Fruit fly (Drosophila melanogaster) whole organism, wandering third instar larva: ENCODE data around the gene kin17.

Source experiments
- Abd-B ChIP-seq: fragments of >200 bp; optimal IDR thresholded peaks from 2 replicates; lab custom pipeline; 2017; ENCODE audit warnings: missing biosample characterization, missing genetic modification characterization
- CG32264 ChIP-seq: fragments of 200-800 bp; sonication (Bioruptor generic); optimal IDR thresholded peaks from 2 replicates; lab custom pipeline; 2016; ENCODE audit warnings: missing biosample characterization, missing genetic modification characterization
- CG9705 ChIP-seq: fragments of 200-800 bp; sonication (Bioruptor generic); optimal IDR thresholded peaks from 2 replicates; lab custom pipeline; 2018; ENCODE audit warnings: missing biosample characterization, mild to moderate bottlenecking, missing genetic modification characterization
- CrebA ChIP-seq: fragments of 200-800 bp; sonication (Bioruptor generic); optimal IDR thresholded peaks from 2 replicates; lab custom pipeline; 2016; ENCODE audit warnings: missing biosample characterization, mild to moderate bottlenecking, missing genetic modification characterization, borderline replicate concordance
- Dfd ChIP-seq: fragments of >200 bp; optimal IDR thresholded peaks from 2 replicates; lab custom pipeline; 2017; ENCODE audit warnings: missing biosample characterization, missing genetic modification characterization
- Dif ChIP-seq: fragments of 200-275, 200-300 bp; sonication (Bioruptor generic); optimal IDR thresholded peaks from 2 replicates; lab custom pipeline; 2018; ENCODE audit warnings: missing biosample characterization, missing genetic modification characterization; ENCODE audit not compliant: partially characterized antibody
- GATAd ChIP-seq: sonication (Bioruptor generic); optimal IDR thresholded peaks from 2 replicates; lab custom pipeline; 2016; ENCODE audit warnings: missing biosample characterization, missing genetic modification characterization
- HLH106 ChIP-seq: fragments of 200-800 bp; optimal IDR thresholded peaks from 3 replicates; lab custom pipeline; 2019; ENCODE audit warnings: missing biosample characterization, mild to moderate bottlenecking, missing genetic modification characterization, moderate library complexity
- Hnf4 ChIP-seq: fragments of 200-800 bp; sonication (Bioruptor generic); optimal IDR thresholded peaks from 2 replicates; lab custom pipeline; 2016; ENCODE audit warnings: missing biosample characterization, mild to moderate bottlenecking, missing genetic modification characterization
- Hr78 ChIP-seq: fragments of >200 bp; optimal IDR thresholded peaks from 2 replicates; lab custom pipeline; 2017; ENCODE audit warnings: missing biosample characterization, missing genetic modification characterization
- Hr83 ChIP-seq: fragments of 200-300 bp; sonication (Bioruptor generic); optimal IDR thresholded peaks from 2 replicates; lab custom pipeline; 2016; ENCODE audit warnings: missing biosample characterization, mild to moderate bottlenecking, missing genetic modification characterization, moderate library complexity; ENCODE audit not compliant: poor library complexity, severe bottlenecking
- Jra ChIP-seq: sonication (Bioruptor generic); optimal IDR thresholded peaks from 2 replicates; lab custom pipeline; 2016; ENCODE audit warnings: missing biosample characterization, missing genetic modification characterization
- Mio ChIP-seq: sonication (Bioruptor generic); optimal IDR thresholded peaks from 2 replicates; lab custom pipeline; 2016; ENCODE audit warnings: missing biosample characterization, missing genetic modification characterization
- Myc ChIP-seq: fragments of >200 bp; optimal IDR thresholded peaks from 2 replicates; lab custom pipeline; 2017
- N ChIP-seq: fragments of >200 bp; optimal IDR thresholded peaks from 2 replicates; lab custom pipeline; 2018; ENCODE audit warnings: missing biosample characterization, missing external identifiers, missing genetic modification characterization
- OdsH ChIP-seq: fragments of 200-800 bp; sonication (Bioruptor generic); optimal IDR thresholded peaks from 2 replicates; lab custom pipeline; 2016; ENCODE audit warnings: missing biosample characterization, mild to moderate bottlenecking, missing genetic modification characterization
- Rel ChIP-seq, 2 experiments: fragments of 200-800 bp; sonication (Bioruptor generic) in 1 of 2; optimal IDR thresholded peaks; 2 replicates in 1 of 2; 3 replicates in 1 of 2; lab custom pipeline; 2016 to 2019; ENCODE audit warnings: mild to moderate bottlenecking in 2 of 2, missing biosample characterization in 2 of 2, missing genetic modification characterization in 2 of 2, moderate library complexity in 1 of 2
- Sp1 ChIP-seq: fragments of 200-800 bp; sonication (Bioruptor generic); optimal IDR thresholded peaks from 3 replicates; lab custom pipeline; 2019; ENCODE audit warnings: missing biosample characterization, mild to moderate bottlenecking, missing genetic modification characterization, moderate library complexity
- Vsx2 ChIP-seq: fragments of 200-300, 225-300 bp; sonication (Bioruptor generic); optimal IDR thresholded peaks from 2 replicates; lab custom pipeline; 2018; ENCODE audit warnings: missing biosample characterization, missing genetic modification characterization; ENCODE audit not compliant: partially characterized antibody
- br ChIP-seq: fragments of 200-800 bp; sonication (Bioruptor generic); optimal IDR thresholded peaks from 2 replicates; lab custom pipeline; 2016; ENCODE audit warnings: missing biosample characterization, missing genetic modification characterization
- brk ChIP-seq: fragments of 200-800 bp; sonication (Bioruptor generic); optimal IDR thresholded peaks from 2 replicates; lab custom pipeline; 2016; ENCODE audit warnings: missing biosample characterization, mild to moderate bottlenecking, missing genetic modification characterization
- dl ChIP-seq, 2 experiments: fragments of 175-275, 200-275 bp in 1 of 2; fragments of 200-275 bp in 1 of 2; sonication (Bioruptor generic); optimal IDR thresholded peaks; lab custom pipeline; 2018; ENCODE audit warnings: mild to moderate bottlenecking in 2 of 2, missing biosample characterization in 2 of 2, missing genetic modification characterization in 2 of 2, moderate library complexity in 2 of 2; ENCODE audit not compliant: partially characterized antibody in 2 of 2, insufficient read depth in 1 of 2
- dmrt93B ChIP-seq: fragments of 200-800 bp; sonication (Bioruptor generic); optimal IDR thresholded peaks from 2 replicates; lab custom pipeline; 2018; ENCODE audit warnings: missing biosample characterization, mild to moderate bottlenecking, missing genetic modification characterization
- dsf ChIP-seq: sonication (Bioruptor generic); optimal IDR thresholded peaks from 2 replicates; lab custom pipeline; 2016; ENCODE audit warnings: missing biosample characterization, missing genetic modification characterization, borderline replicate concordance
- ey ChIP-seq: fragments of 200-800 bp; sonication (Bioruptor generic); optimal IDR thresholded peaks from 2 replicates; lab custom pipeline; 2016; ENCODE audit warnings: missing biosample characterization, missing genetic modification characterization
- foxo ChIP-seq, 2 experiments: fragments of 200-800 bp; sonication (Bioruptor generic); optimal IDR thresholded peaks; 2 replicates in 1 of 2; 3 replicates in 1 of 2; lab custom pipeline; 2016 to 2017; ENCODE audit warnings: missing biosample characterization in 2 of 2, missing genetic modification characterization in 2 of 2
- fru ChIP-seq: fragments of 200-800 bp; sonication (Bioruptor generic); optimal IDR thresholded peaks from 3 replicates; lab custom pipeline; 2016; ENCODE audit warnings: missing biosample characterization, mild to moderate bottlenecking, missing genetic modification characterization
- h ChIP-seq: fragments of 200-800 bp; sonication (Bioruptor generic); optimal IDR thresholded peaks from 3 replicates; lab custom pipeline; 2016; ENCODE audit warnings: missing biosample characterization, mild to moderate bottlenecking, missing genetic modification characterization
- jim ChIP-seq: fragments of 175-275, 200-325 bp; sonication (Bioruptor generic); optimal IDR thresholded peaks from 2 replicates; lab custom pipeline; 2016; ENCODE audit warnings: missing biosample characterization, mild to moderate bottlenecking, missing genetic modification characterization
- lola ChIP-seq: fragments of >200 bp; optimal IDR thresholded peaks from 2 replicates; lab custom pipeline; 2017; ENCODE audit warnings: missing biosample characterization, missing genetic modification characterization
- pan ChIP-seq: fragments of >200 bp; optimal IDR thresholded peaks from 2 replicates; lab custom pipeline; 2017
- psq ChIP-seq: fragments of 200-800 bp; sonication (Bioruptor generic); optimal IDR thresholded peaks from 3 replicates; lab custom pipeline; 2017; ENCODE audit warnings: missing biosample characterization, mild to moderate bottlenecking, missing genetic modification characterization, moderate library complexity
- rgr ChIP-seq: fragments of 200-800 bp; sonication (Bioruptor generic); optimal IDR thresholded peaks from 3 replicates; lab custom pipeline; 2016; ENCODE audit warnings: missing biosample characterization, mild to moderate bottlenecking, missing genetic modification characterization
- sage ChIP-seq: fragments of 200-800 bp; sonication (Bioruptor generic); optimal IDR thresholded peaks from 2 replicates; lab custom pipeline; 2016; ENCODE audit warnings: missing biosample characterization, mild to moderate bottlenecking, missing genetic modification characterization
- sv ChIP-seq: fragments of 200-800 bp; sonication (Bioruptor generic); optimal IDR thresholded peaks from 3 replicates; lab custom pipeline; 2016; ENCODE audit warnings: missing biosample characterization, missing genetic modification characterization
- tai ChIP-seq: sonication (Bioruptor generic); optimal IDR thresholded peaks from 2 replicates; lab custom pipeline; 2016; ENCODE audit warnings: missing biosample characterization, missing genetic modification characterization
- usp ChIP-seq: fragments of >200 bp; optimal IDR thresholded peaks from 2 replicates; lab custom pipeline; 2017; ENCODE audit warnings: missing biosample characterization, missing genetic modification characterization
- woc ChIP-seq: sonication (Bioruptor generic); optimal IDR thresholded peaks from 2 replicates; lab custom pipeline; 2016; ENCODE audit warnings: missing biosample characterization, mild to moderate bottlenecking, missing genetic modification characterization

The kin17 gene

DNA sequence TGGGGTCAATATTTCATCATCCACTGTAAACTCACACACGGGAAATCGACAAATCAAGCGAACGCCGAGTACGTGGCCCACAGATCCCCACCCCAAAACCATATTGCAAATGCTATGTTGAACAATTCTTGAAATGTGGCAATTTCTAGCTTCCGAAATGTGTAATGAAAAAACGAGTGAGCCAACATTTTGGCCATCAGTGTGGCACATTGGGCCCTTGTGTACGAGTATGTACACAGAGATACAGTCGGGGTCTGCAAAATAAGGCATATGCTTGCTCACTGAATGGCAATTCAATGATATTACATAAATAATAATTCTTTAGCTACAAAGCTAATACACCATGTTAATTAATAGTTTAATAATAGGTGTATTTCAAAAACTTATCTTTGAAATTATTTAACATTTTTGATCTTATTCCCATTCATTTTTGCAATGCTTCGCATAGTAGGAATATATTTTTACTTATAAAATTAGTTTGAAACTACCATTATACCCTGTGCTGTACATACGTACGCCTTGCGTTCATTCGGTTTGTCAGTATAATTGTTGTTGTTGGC lies 43.0 kb downstream of the kin17 start:
- TF ChIP-seq Dif (GFP tag; lab: Kevin White, UChicago) = no peak
- TF ChIP-seq Rel (GFP tag; optimal IDR thresholded peaks at IDR 0.05; lab: Kevin White, UChicago) = peak; percentile 1
- peak; percentile 71 for TF ChIP-seq Rel (tag; optimal IDR thresholded peaks at IDR 0.05; lab: Kevin White, UChicago)
- no peak for TF ChIP-seq dl (GFP tag; optimal IDR thresholded peaks at IDR 0.05; lab: Kevin White, UChicago; ENCODE audit: insufficient read depth in 1 of 2, partially characterized antibody in 2 of 2)
- TF ChIP-seq sage (GFP tag; lab: Kevin White, UChicago) = peak; percentile 83
- peak; percentile 78 for TF ChIP-seq dmrt93B (GFP tag; lab: Kevin White, UChicago)
- TF ChIP-seq N (GFP tag; lab: Kevin White, UChicago) = no peak
- TF ChIP-seq rgr (GFP tag; lab: Kevin White, UChicago) = peak; percentile 90
- TF ChIP-seq h = peak; percentile 91
- TF ChIP-seq Hnf4 = peak; percentile 80
- peak; percentile 71 for TF ChIP-seq Jra (GFP tag; lab: Kevin White, UChicago)
- peak; percentile 83 for TF ChIP-seq woc (GFP tag; lab: Kevin White, UChicago)
- TF ChIP-seq CG32264 = peak; percentile 49
- no peak for TF ChIP-seq Dfd (GFP tag; lab: Kevin White, UChicago)
- no peak for TF ChIP-seq pan (lab: Kevin White, UChicago)
- TF ChIP-seq Hr83 (GFP tag; lab: Kevin White, UChicago) = peak; percentile 70
- peak; percentile 83 for TF ChIP-seq brk (GFP tag; lab: Kevin White, UChicago)
- no peak for TF ChIP-seq CrebA (GFP tag; lab: Kevin White, UChicago)
- TF ChIP-seq Abd-B (GFP tag; lab: Kevin White, UChicago) = no peak
- peak; percentile 91 for TF ChIP-seq OdsH (GFP tag; lab: Kevin White, UChicago)
- peak; percentile 89 for TF ChIP-seq ey
- TF ChIP-seq GATAd = no peak
- peak; percentile 82 for TF ChIP-seq Mio
- TF ChIP-seq Sp1 (GFP tag; lab: Kevin White, UChicago) = peak; percentile 93
- peak; percentile 85 for TF ChIP-seq CG9705 (GFP tag; lab: Kevin White, UChicago)
- TF ChIP-seq foxo (GFP tag; optimal IDR thresholded peaks at IDR 0.05; lab: Kevin White, UChicago) = peak; percentile 55 to 91
- TF ChIP-seq Myc = no peak
- TF ChIP-seq jim (GFP tag; lab: Kevin White, UChicago) = peak; percentile 18
- no peak for TF ChIP-seq usp (GFP tag; lab: Kevin White, UChicago)
- TF ChIP-seq HLH106 (tag; lab: Kevin White, UChicago) = peak; percentile 91
- TF ChIP-seq psq (GFP tag; lab: Kevin White, UChicago) = peak; percentile 81
- peak; percentile 79 for TF ChIP-seq tai (GFP tag; lab: Kevin White, UChicago)
- TF ChIP-seq Vsx2 (GFP tag; lab: Kevin White, UChicago) = no peak
- no peak for TF ChIP-seq lola (GFP tag; lab: Kevin White, UChicago)
- peak; percentile 87 for TF ChIP-seq sv
- peak; percentile 90 for TF ChIP-seq fru (GFP tag; lab: Kevin White, UChicago)
- TF ChIP-seq dsf = no peak
- no peak for TF ChIP-seq Hr78
- TF ChIP-seq br = peak; percentile 80
- TF ChIP-seq, all 38 proteins: peak for 24

DNA sequence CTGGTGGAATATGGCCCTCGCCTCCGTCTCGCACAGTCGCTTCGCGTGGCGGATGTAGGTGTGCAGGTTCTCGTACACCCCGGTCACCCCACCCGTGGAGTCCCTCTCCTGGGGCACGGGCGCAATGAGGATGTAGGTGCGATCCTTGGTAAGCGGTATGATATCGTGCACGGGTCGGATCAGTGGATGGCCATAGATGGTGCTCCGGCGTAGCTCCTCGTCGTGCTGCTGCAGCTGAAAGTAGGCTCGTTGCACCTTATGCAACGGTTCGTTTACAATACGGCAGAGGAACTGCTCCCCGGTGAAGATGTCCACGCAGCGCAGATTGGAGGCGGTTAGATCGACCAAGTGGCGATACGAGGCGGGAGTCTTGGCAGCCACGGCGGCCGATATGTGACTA lies 43.9 kb downstream of the kin17 start:
- TF ChIP-seq ey = no peak
